Fruit fly (Drosophila melanogaster) whole organism, embryonic: ENCODE measurements around the gene CG2129.

Experiments
- B-H2 ChIP-seq: fragments of 200-800 bp; sonication (Bioruptor generic); optimal IDR thresholded peaks from 2 replicates; lab custom pipeline; 2018; ENCODE audit warnings: missing biosample characterization, mild to moderate bottlenecking, missing genetic modification characterization
- CG10979 ChIP-seq: fragments of 200-800 bp; sonication (Bioruptor generic); optimal IDR thresholded peaks from 2 replicates; lab custom pipeline; 2018; ENCODE audit warnings: missing biosample characterization, mild to moderate bottlenecking, missing genetic modification characterization, moderate library complexity
- CG12104 ChIP-seq: fragments of 200-800 bp; sonication (Bioruptor generic); optimal IDR thresholded peaks from 3 replicates; lab custom pipeline; 2016; ENCODE audit warnings: missing biosample characterization, missing genetic modification characterization
- CG12391 ChIP-seq: fragments of 200-800 bp; sonication (Bioruptor generic); optimal IDR thresholded peaks from 3 replicates; lab custom pipeline; 2018; ENCODE audit warnings: missing biosample characterization, mild to moderate bottlenecking, missing genetic modification characterization, moderate library complexity
- CG12942 ChIP-seq: fragments of 200-800 bp; sonication (Bioruptor generic); optimal IDR thresholded peaks from 3 replicates; lab custom pipeline; 2016; ENCODE audit warnings: missing biosample characterization, missing genetic modification characterization
- CG15011 ChIP-seq: fragments of 200-800 bp; sonication (Bioruptor generic); optimal IDR thresholded peaks from 3 replicates; lab custom pipeline; 2018; ENCODE audit warnings: missing biosample characterization, mild to moderate bottlenecking, missing genetic modification characterization
- CG1529 ChIP-seq: fragments of 200-800 bp; sonication (Bioruptor generic); optimal IDR thresholded peaks from 3 replicates; lab custom pipeline; 2018; ENCODE audit warnings: missing biosample characterization, missing genetic modification characterization
- CG17829 ChIP-seq: fragments of 200-800 bp; optimal IDR thresholded peaks from 2 replicates; lab custom pipeline; 2019; ENCODE audit warnings: missing biosample characterization, mild to moderate bottlenecking, missing genetic modification characterization, moderate library complexity
- CG2889 ChIP-seq: fragments of 200-800 bp; sonication (Bioruptor generic); IDR thresholded peaks from 3 replicates; pipeline ENCODE4 v1.3.6; 2022; ENCODE audit warnings: missing biosample characterization, missing genetic modification characterization
- CG30431 ChIP-seq: fragments of 200-800 bp; sonication (Bioruptor generic); optimal IDR thresholded peaks from 2 replicates; lab custom pipeline; 2017; ENCODE audit warnings: missing biosample characterization, missing genetic modification characterization
- CG31365 ChIP-seq: fragments of 200-800 bp; sonication (Bioruptor generic); optimal IDR thresholded peaks from 2 replicates; lab custom pipeline; 2018; ENCODE audit warnings: missing biosample characterization, mild to moderate bottlenecking, missing genetic modification characterization
- CG31388 ChIP-seq: fragments of 200-800 bp; sonication (Bioruptor generic); optimal IDR thresholded peaks from 2 replicates; lab custom pipeline; 2016; ENCODE audit warnings: missing biosample characterization, missing genetic modification characterization
- CG3281 ChIP-seq: fragments of 200-800 bp; sonication (Bioruptor generic); optimal IDR thresholded peaks from 3 replicates; lab custom pipeline; 2017; ENCODE audit warnings: missing biosample characterization, mild to moderate bottlenecking, missing genetic modification characterization
- CG34376 ChIP-seq: fragments of 200-800 bp; sonication (Bioruptor generic); optimal IDR thresholded peaks from 2 replicates; lab custom pipeline; 2018; ENCODE audit warnings: missing biosample characterization, mild to moderate bottlenecking, missing genetic modification characterization
- CG4328 ChIP-seq: fragments of 200-800 bp; sonication (Bioruptor generic); optimal IDR thresholded peaks from 3 replicates; lab custom pipeline; 2017; ENCODE audit warnings: missing biosample characterization, missing genetic modification reagents, missing genetic modification characterization
- CG9797 ChIP-seq: fragments of 200-800 bp; sonication (Bioruptor generic); optimal IDR thresholded peaks from 3 replicates; lab custom pipeline; 2018; ENCODE audit warnings: missing biosample characterization, mild to moderate bottlenecking, missing genetic modification characterization
- CHES-1-like ChIP-seq: fragments of 200-800 bp; sonication (Bioruptor generic); optimal IDR thresholded peaks from 2 replicates; lab custom pipeline; 2016; ENCODE audit warnings: missing biosample characterization, missing genetic modification characterization
- D19A ChIP-seq: fragments of 200-800 bp; optimal IDR thresholded peaks from 3 replicates; lab custom pipeline; 2019; ENCODE audit warnings: missing biosample characterization, mild to moderate bottlenecking, missing genetic modification characterization, moderate library complexity
- Ets65A ChIP-seq: fragments of 200-800 bp; sonication (Bioruptor generic); peaks from one replicate; lab custom pipeline; 2016; ENCODE audit warnings: missing biosample characterization, missing genetic modification characterization
- Fer1 ChIP-seq: fragments of 200-800 bp; sonication (Bioruptor generic); optimal IDR thresholded peaks from 2 replicates; lab custom pipeline; 2017; ENCODE audit warnings: missing biosample characterization, mild to moderate bottlenecking, missing genetic modification characterization
- HLHmδ ChIP-seq: fragments of 200-800 bp; sonication (Bioruptor generic); optimal IDR thresholded peaks from 2 replicates; lab custom pipeline; 2018; ENCODE audit warnings: missing biosample characterization, mild to moderate bottlenecking, missing genetic modification characterization, moderate library complexity
- Kr ChIP-seq: fragments of 200-800 bp; sonication (Bioruptor generic); optimal IDR thresholded peaks from 2 replicates; lab custom pipeline; 2017; ENCODE audit warnings: missing biosample characterization, mild to moderate bottlenecking, missing genetic modification characterization
- Max ChIP-seq: fragments of 200-800 bp; sonication (Bioruptor generic); optimal IDR thresholded peaks from 2 replicates; lab custom pipeline; 2016; ENCODE audit warnings: missing biosample characterization, mild to moderate bottlenecking, missing genetic modification characterization
- Med ChIP-seq: fragments of 200-800 bp; sonication (Bioruptor generic); peaks from one replicate; lab custom pipeline; 2016; ENCODE audit warnings: missing biosample characterization, missing genetic modification characterization, mild to moderate bottlenecking, inconsistent platforms, moderate library complexity
- Mes4 ChIP-seq: fragments of 200-800 bp; sonication (Bioruptor generic); optimal IDR thresholded peaks from 2 replicates; lab custom pipeline; 2016; ENCODE audit warnings: missing biosample characterization, missing genetic modification characterization
- Rx ChIP-seq: fragments of 200-800 bp; sonication (Bioruptor generic); IDR thresholded peaks from 2 replicates; pipeline ENCODE4 v1.3.6; 2022; ENCODE audit warnings: missing biosample characterization, missing genetic modification characterization
- Vsx1 ChIP-seq: fragments of 200-800 bp; sonication (Bioruptor generic); optimal IDR thresholded peaks from 2 replicates; lab custom pipeline; 2017; ENCODE audit warnings: missing biosample characterization, mild to moderate bottlenecking, missing genetic modification characterization, missing genetic modification reagents
- crc ChIP-seq: fragments of 200-800 bp; sonication (Bioruptor generic); optimal IDR thresholded peaks from 2 replicates; lab custom pipeline; 2016; ENCODE audit warnings: missing biosample characterization, missing genetic modification characterization
- crp ChIP-seq, 2 experiments: fragments of 200-800 bp; sonication (Bioruptor generic); optimal IDR thresholded peaks; 2 replicates in 1 of 2; 3 replicates in 1 of 2; lab custom pipeline; 2017; ENCODE audit warnings: missing biosample characterization in 2 of 2, missing genetic modification characterization in 2 of 2, mild to moderate bottlenecking in 1 of 2, moderate library complexity in 1 of 2
- gcm ChIP-seq: fragments of 200-800 bp; sonication (Bioruptor generic); optimal IDR thresholded peaks from 2 replicates; lab custom pipeline; 2019; ENCODE audit warnings: missing biosample characterization, mild to moderate bottlenecking, missing genetic modification characterization, moderate library complexity
- gcm2 ChIP-seq: fragments of 200-800 bp; sonication (Bioruptor generic); optimal IDR thresholded peaks from 2 replicates; lab custom pipeline; 2016; ENCODE audit warnings: missing biosample characterization, missing genetic modification characterization
- grau ChIP-seq: fragments of 200-800 bp; optimal IDR thresholded peaks from 3 replicates; lab custom pipeline; 2019; ENCODE audit warnings: missing biosample characterization, mild to moderate bottlenecking, missing genetic modification characterization, moderate library complexity
- gt ChIP-seq: fragments of 200-800 bp; sonication (Bioruptor generic); IDR thresholded peaks from 2 replicates; pipeline ENCODE4 v1.3.6; 2022; ENCODE audit warnings: missing biosample characterization, missing genetic modification characterization
- ken ChIP-seq: fragments of 200-800 bp; sonication (Bioruptor generic); IDR thresholded peaks from 3 replicates; pipeline ENCODE4 v1.3.6; 2022; ENCODE audit warnings: missing biosample characterization, missing genetic modification characterization
- lilli ChIP-seq: fragments of 200-800 bp; sonication (Bioruptor generic); optimal IDR thresholded peaks from 3 replicates; lab custom pipeline; 2016; ENCODE audit warnings: missing biosample characterization, missing genetic modification characterization
- lola ChIP-seq, 3 experiments: fragments of >200 bp in 2 of 3; fragments of 200-800 bp in 1 of 3; sonication (Bioruptor generic) in 1 of 3; optimal IDR thresholded peaks; 2 replicates each; lab custom pipeline; 2017 to 2019; ENCODE audit warnings: missing biosample characterization in 3 of 3, missing genetic modification characterization in 3 of 3, mild to moderate bottlenecking in 1 of 3, moderate library complexity in 1 of 3
- lov ChIP-seq, 2 experiments: fragments of 200-800 bp in 1 of 2; fragments of >200 bp in 1 of 2; sonication (Bioruptor generic) in 1 of 2; IDR thresholded peaks in 1 of 2; optimal IDR thresholded peaks in 1 of 2; 2 replicates in 1 of 2; 3 replicates in 1 of 2; pipeline versions ENCODE4 v1.3.6 to Lab custom; 2017 to 2022; ENCODE audit warnings: missing biosample characterization in 1 of 2, missing genetic modification characterization in 1 of 2
- mld ChIP-seq: fragments of 200-800 bp; sonication (Bioruptor generic); IDR thresholded peaks from 3 replicates; pipeline ENCODE4 v1.3.6; 2022; ENCODE audit warnings: missing biosample characterization, missing genetic modification characterization; ENCODE audit not compliant: partially characterized antibody
- nerfin-1 ChIP-seq: fragments of 200-800 bp; sonication (Bioruptor generic); optimal IDR thresholded peaks from 3 replicates; lab custom pipeline; 2019; ENCODE audit warnings: missing biosample characterization, mild to moderate bottlenecking, missing genetic modification characterization, moderate library complexity
- peb ChIP-seq: fragments of 200-800 bp; sonication (Bioruptor generic); IDR thresholded peaks from 2 replicates; pipeline ENCODE4 v1.3.6; 2022; ENCODE audit warnings: missing biosample characterization, missing genetic modification characterization
- phol ChIP-seq: fragments of 200-800 bp; sonication (Bioruptor generic); optimal IDR thresholded peaks from 3 replicates; lab custom pipeline; 2018; ENCODE audit warnings: missing biosample characterization, mild to moderate bottlenecking, missing genetic modification characterization, moderate library complexity
- pnt ChIP-seq: fragments of 200-800 bp; sonication (Bioruptor generic); optimal IDR thresholded peaks from 3 replicates; lab custom pipeline; 2016; ENCODE audit warnings: missing biosample characterization, missing genetic modification characterization
- pros ChIP-seq: fragments of 200-800 bp; sonication (Bioruptor generic); optimal IDR thresholded peaks from 3 replicates; lab custom pipeline; 2019; ENCODE audit warnings: missing biosample characterization, mild to moderate bottlenecking, missing genetic modification characterization, moderate library complexity
- ranshi ChIP-seq: fragments of 200-800 bp; sonication (Bioruptor generic); IDR thresholded peaks from 2 replicates; pipeline ENCODE4 v1.3.6; 2022; ENCODE audit warnings: missing biosample characterization, missing genetic modification characterization
- sens ChIP-seq: fragments of 200-800 bp; sonication (Bioruptor generic); peaks from one replicate; lab custom pipeline; 2016; ENCODE audit warnings: missing biosample characterization, missing genetic modification characterization
- sens-2 ChIP-seq: fragments of 200-800 bp; sonication (Bioruptor generic); IDR thresholded peaks from 2 replicates; pipeline ENCODE4 v1.3.6; 2022; ENCODE audit warnings: missing biosample characterization, missing genetic modification characterization
- shn ChIP-seq: fragments of 200-800 bp; sonication (Bioruptor generic); optimal IDR thresholded peaks from 3 replicates; lab custom pipeline; 2016; ENCODE audit warnings: missing biosample characterization, missing genetic modification characterization
- slp2 ChIP-seq: fragments of 200-800 bp; sonication (Bioruptor generic); optimal IDR thresholded peaks from 2 replicates; lab custom pipeline; 2016; ENCODE audit warnings: missing biosample characterization, missing genetic modification characterization
- ssp ChIP-seq: fragments of 200-800 bp; sonication (Bioruptor generic); IDR thresholded peaks from 2 replicates; pipeline ENCODE4 v1.3.6; 2022; ENCODE audit warnings: missing biosample characterization, missing genetic modification characterization
- trh ChIP-seq: fragments of 200-800 bp; sonication (Bioruptor generic); optimal IDR thresholded peaks from 2 replicates; lab custom pipeline; 2016; ENCODE audit warnings: missing biosample characterization, missing genetic modification characterization
- tx ChIP-seq: fragments of 200-800 bp; sonication (Bioruptor generic); optimal IDR thresholded peaks from 2 replicates; lab custom pipeline; 2016; ENCODE audit warnings: missing biosample characterization, missing genetic modification characterization

CG2129 gene

DNA sequence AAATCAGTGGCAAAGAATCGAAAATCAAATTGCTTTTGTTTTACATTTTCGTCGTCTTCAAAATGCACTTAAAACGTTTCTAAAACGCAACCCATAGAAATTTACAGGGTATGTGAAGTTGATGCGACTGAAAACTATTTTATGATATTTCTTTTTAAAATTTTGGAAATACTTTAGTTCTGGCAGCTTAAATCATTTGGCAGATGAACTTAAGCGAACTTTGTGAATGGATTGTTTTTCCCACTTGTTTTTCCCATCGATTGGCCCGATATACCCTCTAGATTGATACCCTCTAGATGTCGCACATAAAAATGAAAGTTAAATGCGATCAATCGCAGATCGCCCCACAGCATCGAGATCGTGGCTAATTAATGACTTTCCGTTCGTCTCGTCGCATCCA is 19.5 kb upstream of the CG2129 start (continued):
- TF ChIP-seq crp (GFP tag; optimal IDR thresholded peaks at IDR 0.05; lab: Kevin White, UChicago) (no peak), ranshi (GFP tag; lab: Robert Waterston, UW) (peak; percentile 50; the same call in 1 of the 2 replicates), CG12391 (tag; lab: Kevin White, UChicago) (peak; percentile 73), CG12942 (GFP tag; lab: Kevin White, UChicago) (no peak), gcm (peak; percentile 40), Med (GFP tag; lab: Kevin White, UChicago) (peak; percentile 84), CG31388 (GFP tag; lab: Kevin White, UChicago) (no peak), Fer1 (GFP tag; lab: Kevin White, UChicago) (no peak), Ets65A (GFP tag; lab: Kevin White, UChicago) (peak; percentile 94), CG10979 (tag; lab: Kevin White, UChicago) (peak; percentile 80), gt (GFP tag; lab: Robert Waterston, UW) (0 out of 2 replicates have a peak, but pooled peaks have one; percentile 54), B-H2 (GFP tag; lab: Kevin White, UChicago) (no peak), crc (peak; percentile 11), CG9797 (GFP tag; lab: Kevin White, UChicago) (no peak), CG4328 (GFP tag; lab: Kevin White, UChicago) (no peak), CG17829 (tag; lab: Kevin White, UChicago) (peak; percentile 67), Vsx1 (GFP tag; lab: Kevin White, UChicago) (no peak), Kr (GFP tag; lab: Kevin White, UChicago) (no peak), HLHmδ (GFP tag; lab: Kevin White, UChicago) (no peak), CG12104 (GFP tag; lab: Kevin White, UChicago) (no peak), sens-2 (peak; percentile 57), shn (GFP tag; lab: Kevin White, UChicago) (peak; percentile 21), grau (peak; percentile 57), CG2889 (GFP tag; lab: Robert Waterston, UW) (no peak), CHES-1-like (GFP tag; lab: Kevin White, UChicago) (no peak), phol (peak; percentile 78), Rx (GFP tag; lab: Robert Waterston, UW) (peak; percentile 59; the same call in 1 of the 2 replicates), pros (GFP tag; lab: Kevin White, UChicago) (no peak), sens (GFP tag; lab: Kevin White, UChicago) (peak; percentile 93), lov (optimal IDR thresholded peaks at IDR 0.05; lab: Kevin White, UChicago) (no peak), lov (GFP tag; IDR thresholded peaks at IDR 0.05; lab: Robert Waterston, UW) (0 out of 3 replicates have a peak, but pooled peaks have one; percentile 57), D19A (peak; percentile 66), CG30431 (GFP tag; lab: Kevin White, UChicago) (peak; percentile 50), mld (GFP tag; lab: Robert Waterston, UW) (no peak), trh (GFP tag; lab: Kevin White, UChicago) (no peak), CG3281 (GFP tag; lab: Kevin White, UChicago) (no peak), CG15011 (GFP tag; lab: Kevin White, UChicago) (no peak), CG1529 (GFP tag; lab: Kevin White, UChicago) (peak; percentile 56), gcm2 (GFP tag; lab: Kevin White, UChicago) (no peak), lilli (GFP tag; lab: Kevin White, UChicago) (peak; percentile 42), peb (GFP tag; lab: Robert Waterston, UW) (0 out of 2 replicates have a peak, but pooled peaks have one; percentile 25), CG34376 (GFP tag; lab: Kevin White, UChicago) (no peak), pnt (GFP tag; lab: Kevin White, UChicago) (peak; percentile 17), nerfin-1 (tag; lab: Kevin White, UChicago) (peak; percentile 46), Mes4 (GFP tag; lab: Kevin White, UChicago) (peak; percentile 59), CG31365 (tag; lab: Kevin White, UChicago) (no peak), slp2 (peak; percentile 7), lola (GFP tag; optimal IDR thresholded peaks at IDR 0.05; lab: Kevin White, UChicago) (peak in 1 of 3 experiments; percentile 63), tx (GFP tag; lab: Kevin White, UChicago) (peak; percentile 39), ssp (GFP tag; lab: Robert Waterston, UW) (peak; percentile 45), Max (GFP tag; lab: Kevin White, UChicago) (peak; percentile 18), ken (GFP tag; lab: Robert Waterston, UW) (peak; percentile 75)
